Worm (Caenorhabditis elegans) whole organism, L4 larva: ENCODE results near the gene gst-8.
A peak's percentile ranks its signal among the peaks of the same experiment; 100 is the strongest.
"Not testable (repeated sequence)": the region's sequence is repeated elsewhere in the genome, so short reads cannot be mapped to it uniquely, and the experiment has no call there.

ENCODE experiments used
- F26F4.8 ChIP-seq: fragments of 200-800 bp; sonication (Bioruptor generic); conservative IDR thresholded peaks from 2 replicates; pipeline ENCODE4 v1.3.6; 2022; ENCODE audit warnings: missing genetic modification characterization, missing compliant biosample characterization
- F44E2.7 ChIP-seq: fragments of 200-800 bp; sonication (Bioruptor generic); IDR thresholded peaks from 2 replicates; pipeline ENCODE4 v2.1.2; 2022; ENCODE audit warnings: missing genetic modification characterization, missing compliant biosample characterization
- T20F7.1 ChIP-seq: fragments of 200-800 bp; sonication (Bioruptor generic); optimal IDR thresholded peaks from 2 replicates; lab custom pipeline; 2018; ENCODE audit warnings: mild to moderate bottlenecking, missing genetic modification characterization, missing compliant biosample characterization
- Y5F2A.4 ChIP-seq: fragments of 200-800 bp; sonication (Bioruptor generic); optimal IDR thresholded peaks from 2 replicates; lab custom pipeline; 2018; ENCODE audit warnings: mild to moderate bottlenecking, missing genetic modification characterization, missing compliant biosample characterization
- Y75B8A.6 ChIP-seq: fragments of 200-800 bp; sonication (Bioruptor generic); IDR thresholded peaks from 2 replicates; pipeline ENCODE4 v1.3.6; 2022; ENCODE audit warnings: missing genetic modification reagents, missing genetic modification characterization, missing compliant biosample characterization
- ZK337.2 ChIP-seq: fragments of 200-800 bp; sonication (Bioruptor generic); IDR thresholded peaks from 2 replicates; pipeline ENCODE4 v1.3.6; 2022; ENCODE audit warnings: missing genetic modification reagents, missing genetic modification characterization, missing compliant biosample characterization
- ZK546.5 ChIP-seq, 2 experiments: sonication (generic microtip); optimal IDR thresholded peaks; 2 replicates each; lab custom pipeline; 2017; ENCODE audit warnings: missing biosample characterization in 2 of 2, missing genetic modification characterization in 2 of 2
- aha-1 ChIP-seq: fragments of 150-350 bp; peaks from one replicate; lab custom pipeline; 2014; ENCODE audit warnings: missing biosample characterization, missing genetic modification characterization
- attf-4 ChIP-seq: sonication (generic microtip); optimal IDR thresholded peaks from 3 replicates; lab custom pipeline; 2017; ENCODE audit warnings: missing biosample characterization, missing genetic modification characterization
- ceh-20 ChIP-seq: fragments of 200-800 bp; sonication (Bioruptor generic); IDR thresholded peaks from 2 replicates; pipeline ENCODE4 v1.3.6; 2022; ENCODE audit warnings: missing genetic modification reagents, missing genetic modification characterization, missing compliant biosample characterization
- ceh-62 ChIP-seq: sonication (generic microtip); optimal IDR thresholded peaks from 2 replicates; lab custom pipeline; 2017; ENCODE audit warnings: missing biosample characterization, missing genetic modification characterization
- daf-12 ChIP-seq: fragments of 150-350 bp; optimal IDR thresholded peaks from 2 replicates; lab custom pipeline; 2014; ENCODE audit warnings: missing biosample characterization, missing genetic modification reagents, missing genetic modification characterization
- daf-16 ChIP-seq, 3 experiments: sonication (generic microtip); optimal IDR thresholded peaks; 2 replicates each; lab custom pipeline; 2016 to 2017; ENCODE audit warnings: missing genetic modification characterization in 3 of 3, missing genetic modification reagents in 3 of 3, mild to moderate bottlenecking in 2 of 3, missing compliant biosample characterization in 2 of 3, missing biosample characterization in 1 of 3, moderate library complexity in 1 of 3
- dmd-6 ChIP-seq: fragments of 200-800 bp; sonication (Bioruptor generic); IDR thresholded peaks from 2 replicates; pipeline ENCODE4 v1.3.6; 2022; ENCODE audit warnings: missing genetic modification reagents, missing genetic modification characterization, missing compliant biosample characterization
- dpl-1 ChIP-seq: fragments of 150-350 bp; optimal IDR thresholded peaks from 2 replicates; lab custom pipeline; 2014; ENCODE audit warnings: missing biosample characterization, missing genetic modification reagents, missing genetic modification characterization
- duxl-1 ChIP-seq: sonication (generic microtip); optimal IDR thresholded peaks from 2 replicates; lab custom pipeline; 2016; ENCODE audit warnings: mild to moderate bottlenecking, missing genetic modification characterization, moderate library complexity, missing compliant biosample characterization; ENCODE audit not compliant: poor library complexity
- dve-1 ChIP-seq: sonication (generic microtip); optimal IDR thresholded peaks from 2 replicates; lab custom pipeline; 2017; ENCODE audit warnings: antibody characterized with exemption, mild to moderate bottlenecking, missing genetic modification characterization, missing compliant biosample characterization; ENCODE audit not compliant: insufficient read depth
- egl-43 ChIP-seq: fragments of 200-800 bp; sonication (Bioruptor generic); IDR thresholded peaks from 2 replicates; pipeline ENCODE4 v1.3.6; 2022; ENCODE audit warnings: missing genetic modification reagents, missing genetic modification characterization, missing compliant biosample characterization
- hlh-11 ChIP-seq: fragments of 200-800 bp; sonication (Bioruptor generic); optimal IDR thresholded peaks from 2 replicates; lab custom pipeline; 2018; ENCODE audit warnings: mild to moderate bottlenecking, missing genetic modification characterization, missing compliant biosample characterization
- jun-1 ChIP-seq: fragments of 150-350 bp; optimal IDR thresholded peaks from 2 replicates; lab custom pipeline; 2014; ENCODE audit warnings: missing biosample characterization, missing genetic modification reagents, missing genetic modification characterization
- lim-7 ChIP-seq: fragments of 200-800 bp; sonication (Bioruptor generic); IDR thresholded peaks from 2 replicates; pipeline ENCODE4 v1.3.6; 2022; ENCODE audit warnings: missing genetic modification characterization, missing compliant biosample characterization
- lin-1 ChIP-seq: fragments of 200-800 bp; sonication (Bioruptor generic); IDR thresholded peaks from 2 replicates; pipeline ENCODE4 v1.3.6; 2022; ENCODE audit warnings: missing genetic modification reagents, missing genetic modification characterization, missing compliant biosample characterization
- lin-29 ChIP-seq: fragments of 200-800 bp; sonication (Bioruptor generic); IDR thresholded peaks from 2 replicates; pipeline ENCODE4 v1.3.6; 2022; ENCODE audit warnings: missing genetic modification reagents, missing genetic modification characterization, missing compliant biosample characterization
- lsy-2 ChIP-seq, 2 experiments: fragments of 150-350 bp in 1 of 2; sonication (generic microtip) in 1 of 2; optimal IDR thresholded peaks; 2 replicates each; lab custom pipeline; 2014 to 2017; ENCODE audit warnings: missing biosample characterization in 2 of 2, missing genetic modification characterization in 2 of 2
- mdl-1 ChIP-seq, 2 experiments: fragments of 150-350 bp in 1 of 2; sonication (generic microtip) in 1 of 2; optimal IDR thresholded peaks; 2 replicates each; lab custom pipeline; 2014 to 2017; ENCODE audit warnings: missing biosample characterization in 2 of 2, missing genetic modification characterization in 2 of 2
- mdt-29 ChIP-seq: fragments of 200-800 bp; sonication (Bioruptor generic); IDR thresholded peaks from 2 replicates; pipeline ENCODE4 v1.3.6; 2022; ENCODE audit warnings: missing genetic modification reagents, missing genetic modification characterization, missing compliant biosample characterization
- mxl-3 ChIP-seq: fragments of 200-800 bp; sonication (Bioruptor generic); optimal IDR thresholded peaks from 2 replicates; lab custom pipeline; 2018; ENCODE audit warnings: mild to moderate bottlenecking, missing genetic modification characterization, missing compliant biosample characterization
- nhr-41 ChIP-seq: fragments of 200-800 bp; sonication (Bioruptor generic); IDR thresholded peaks from 2 replicates; pipeline ENCODE4 v1.3.6; 2022; ENCODE audit warnings: missing genetic modification reagents, missing genetic modification characterization, missing compliant biosample characterization
- nhr-42 ChIP-seq: fragments of 200-800 bp; sonication (Bioruptor generic); IDR thresholded peaks from 2 replicates; pipeline ENCODE4 v1.3.6; 2022; ENCODE audit warnings: missing genetic modification characterization, missing compliant biosample characterization
- nhr-48 ChIP-seq: sonication (generic microtip); optimal IDR thresholded peaks from 2 replicates; lab custom pipeline; 2016; ENCODE audit warnings: mild to moderate bottlenecking, missing genetic modification characterization, missing compliant biosample characterization
- nhr-76 ChIP-seq: fragments of 150-350 bp; optimal IDR thresholded peaks from 2 replicates; lab custom pipeline; 2014; ENCODE audit warnings: missing biosample characterization, missing genetic modification characterization
- pqm-1 ChIP-seq: sonication (generic microtip); optimal IDR thresholded peaks from 2 replicates; lab custom pipeline; 2017; ENCODE audit warnings: missing biosample characterization, missing genetic modification characterization
- rbr-2 ChIP-seq: sonication (generic microtip); optimal IDR thresholded peaks from 2 replicates; lab custom pipeline; 2016; ENCODE audit warnings: missing genotype, missing genetic modification characterization, missing compliant biosample characterization
- sdz-12 ChIP-seq: fragments of 200-800 bp; sonication (Bioruptor generic); optimal IDR thresholded peaks from 2 replicates; lab custom pipeline; 2018; ENCODE audit warnings: mild to moderate bottlenecking, missing genetic modification characterization, missing compliant biosample characterization
- skn-1 ChIP-seq: fragments of 150-350 bp; optimal IDR thresholded peaks from 2 replicates; lab custom pipeline; 2014; ENCODE audit warnings: missing biosample characterization, missing genetic modification characterization
- snpc-1.2 ChIP-seq: fragments of 200-800 bp; sonication (Bioruptor generic); IDR thresholded peaks from 2 replicates; pipeline ENCODE4 v1.3.6; 2022; ENCODE audit warnings: missing genetic modification reagents, missing genetic modification characterization, missing compliant biosample characterization
- snpc-4 ChIP-seq: fragments of 150-350 bp; optimal IDR thresholded peaks from 2 replicates; lab custom pipeline; 2014; ENCODE audit warnings: missing biosample characterization, missing genetic modification characterization
- spr-1 ChIP-seq: sonication (generic microtip); optimal IDR thresholded peaks from 2 replicates; lab custom pipeline; 2016; ENCODE audit warnings: mild to moderate bottlenecking, missing genetic modification characterization, missing compliant biosample characterization
- tra-1 ChIP-seq: fragments of 200-800 bp; sonication (Bioruptor generic); IDR thresholded peaks from 2 replicates; pipeline ENCODE4 v1.3.6; 2022; ENCODE audit warnings: missing genetic modification reagents, missing genetic modification characterization, missing compliant biosample characterization
- zfp-3 ChIP-seq: fragments of 200-800 bp; sonication (Bioruptor generic); conservative IDR thresholded peaks from 2 replicates; pipeline ENCODE4 v1.3.6; 2022; ENCODE audit warnings: missing genetic modification reagents, missing genetic modification characterization, missing compliant biosample characterization
- zip-2 ChIP-seq: fragments of 150-350 bp; optimal IDR thresholded peaks from 2 replicates; lab custom pipeline; 2014; ENCODE audit warnings: missing biosample characterization, missing genetic modification characterization
- ztf-7 ChIP-seq: fragments of 150-350 bp; optimal IDR thresholded peaks from 2 replicates; lab custom pipeline; 2014; ENCODE audit warnings: missing biosample characterization, missing genetic modification characterization

The gst-8 gene

DNA sequence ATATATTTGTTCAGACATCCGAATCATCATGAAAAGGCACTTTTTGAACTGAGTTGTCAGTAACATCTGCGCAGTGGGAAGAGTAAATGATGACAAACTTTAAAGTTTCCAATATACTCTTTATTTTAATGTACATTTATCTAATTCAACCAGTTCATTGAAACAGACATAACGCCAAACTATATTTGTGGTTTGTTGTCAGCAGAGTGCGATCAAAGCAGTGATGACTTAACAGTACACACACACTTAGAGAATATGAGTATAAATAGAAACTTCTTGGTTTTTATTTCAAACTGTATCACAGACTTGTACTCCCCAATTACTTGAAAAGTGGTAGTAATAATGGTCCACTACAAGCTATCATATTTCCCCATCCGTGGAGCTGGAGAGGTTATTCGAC lies at the start of gene gst-8:
TSS of gene gst-8 (plus strand) at position 301 of the 400 bp plus-strand sequence.
- TF ChIP-seq daf-16 (GFP tag; optimal IDR thresholded peaks at IDR 0.05; lab: Kevin White, UChicago) (no peak), daf-16 (tag; optimal IDR thresholded peaks at IDR 0.05; lab: Kevin White, UChicago) (peak; percentile 55), dmd-6 (0 out of 2 replicates have a peak, but pooled peaks have one; percentile 17), dve-1 (tag; lab: Kevin White, UChicago) (peak; percentile 9), spr-1 (tag; lab: Kevin White, UChicago) (no peak), T20F7.1 (GFP tag; lab: Kevin White, UChicago) (peak; percentile 27), hlh-11 (peak; percentile 8)

DNA sequence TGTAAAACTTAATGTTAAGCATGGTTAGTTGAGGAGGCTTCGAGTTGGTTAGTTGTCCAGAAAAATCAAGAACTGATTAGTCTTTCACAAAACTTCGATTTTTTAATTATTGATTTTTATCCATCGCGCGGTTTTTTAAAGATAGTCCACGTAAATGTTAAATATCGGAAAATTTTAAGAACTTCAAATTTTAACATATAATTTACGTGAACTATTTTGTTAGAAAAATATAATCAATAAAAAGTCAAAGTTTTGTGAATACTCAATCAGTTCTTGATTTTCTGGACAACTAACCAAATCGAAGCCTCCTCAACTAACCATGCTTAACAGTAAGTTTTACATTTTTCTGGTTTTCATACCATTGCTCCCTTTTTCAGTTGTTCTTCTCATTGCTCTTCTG lies 48.8 kb upstream of the gst-8 start, which contains the start of the genes C33F10.11 and C33F10.1:
TSS of gene C33F10.11 (minus strand) at position 101 of the 400 bp plus-strand sequence.
TSS of gene C33F10.1 (plus strand) at position 263 of the 400 bp plus-strand sequence.
- TF ChIP-seq rbr-2 (tag; lab: Kevin White, UChicago), result no peak
- no peak for TF ChIP-seq lsy-2 (tag; optimal IDR thresholded peaks at IDR 0.05; lab: Kevin White, UChicago)
- TF ChIP-seq ceh-62 (tag; lab: Kevin White, UChicago), result no peak
- no peak for TF ChIP-seq nhr-41 (GFP tag; lab: Robert Waterston, UW)
- no peak for TF ChIP-seq Y5F2A.4 (GFP tag; lab: Kevin White, UChicago)
- no peak for TF ChIP-seq daf-16 (GFP tag; optimal IDR thresholded peaks at IDR 0.05; lab: Kevin White, UChicago)
- TF ChIP-seq daf-16 (tag; optimal IDR thresholded peaks at IDR 0.05; lab: Kevin White, UChicago), result no peak
- TF ChIP-seq snpc-4 (tag; lab: Kevin White, UChicago), result no peak
- TF ChIP-seq ceh-20 (GFP tag; lab: Robert Waterston, UW), result no peak
- TF ChIP-seq ZK546.5 (tag; optimal IDR thresholded peaks at IDR 0.05; lab: Kevin White, UChicago), result no peak
- TF ChIP-seq lin-1 (GFP tag; lab: Robert Waterston, UW), result no peak
- TF ChIP-seq lim-7 (GFP tag; lab: Robert Waterston, UW), result no peak
- TF ChIP-seq aha-1 (tag; lab: Kevin White, UChicago), result no peak
- TF ChIP-seq dpl-1, result no peak
- no peak for TF ChIP-seq zip-2 (tag; lab: Kevin White, UChicago)
- no peak for TF ChIP-seq attf-4 (tag; lab: Kevin White, UChicago)
- no peak for TF ChIP-seq mxl-3 (GFP tag; lab: Kevin White, UChicago)
- TF ChIP-seq, all 104 proteins: peak for 0

DNA sequence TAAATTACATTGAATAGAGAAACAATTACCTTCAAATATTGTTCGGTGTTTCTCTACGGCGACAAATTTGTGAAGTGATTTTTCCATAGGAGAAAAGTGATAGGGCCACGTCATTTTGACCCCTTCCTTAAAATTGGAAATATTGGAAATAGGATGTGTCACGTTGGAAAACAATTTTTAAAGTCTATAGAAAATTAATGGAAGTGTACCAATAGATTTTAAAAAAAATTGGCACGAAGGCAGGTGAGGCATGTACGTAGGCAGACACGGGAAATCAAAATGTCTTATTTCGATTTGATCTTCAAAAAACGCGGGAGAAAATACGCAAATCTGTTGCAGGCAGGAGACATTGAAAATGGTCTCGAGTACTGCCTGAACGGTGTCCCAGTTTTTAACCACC lies 45.9 kb upstream of the gst-8 start, which contains the start of gene C33F10.12:
TSS of gene C33F10.12 (minus strand) at position 101 of the 400 bp plus-strand sequence.
- no peak for TF ChIP-seq Y75B8A.6 (GFP tag; lab: Robert Waterston, UW)
- no peak for TF ChIP-seq F44E2.7
- TF ChIP-seq daf-12 (tag; lab: Kevin White, UChicago), result no peak
- no peak for TF ChIP-seq dmd-6
- TF ChIP-seq tra-1 (GFP tag; lab: Robert Waterston, UW), result no peak
- TF ChIP-seq egl-43 (GFP tag; lab: Robert Waterston, UW), result no peak
- TF ChIP-seq pqm-1 (tag; lab: Kevin White, UChicago), result no peak
- no peak for TF ChIP-seq snpc-1.2 (GFP tag; lab: Robert Waterston, UW)
- TF ChIP-seq F26F4.8 (GFP tag; lab: Robert Waterston, UW), result no peak
- TF ChIP-seq, all 104 proteins: peak for 0

DNA sequence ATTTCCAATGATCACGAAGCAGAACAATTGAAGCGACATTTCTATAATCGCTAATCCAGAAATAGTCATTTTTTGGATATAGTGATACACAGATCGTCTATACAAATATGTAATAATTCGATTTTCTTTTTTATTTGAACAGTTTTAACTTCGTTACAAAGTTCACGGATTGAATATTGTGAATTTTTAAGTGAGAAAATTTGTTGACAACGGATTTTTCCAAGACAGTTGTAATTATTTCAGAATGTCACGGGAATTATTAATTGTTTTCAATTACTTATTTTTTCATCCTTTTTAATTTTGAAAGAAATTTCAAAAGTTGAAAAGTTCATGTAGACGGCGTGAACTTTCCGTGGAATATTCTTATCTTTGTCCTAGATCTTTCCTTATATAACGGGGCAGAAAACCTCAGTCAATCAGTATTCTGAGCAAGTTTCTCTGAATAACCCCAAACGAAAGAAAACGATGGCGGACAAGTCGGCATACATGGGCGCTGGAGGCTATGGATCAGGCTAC lies 41.3 kb upstream of the gst-8 start, which contains the start of the genes T23B7.2 and nspd-4:
TSS of gene T23B7.2 (minus strand) at position 101 of the 516 bp plus-strand sequence.
TSS of gene nspd-4 (plus strand) at position 466 of the 516 bp plus-strand sequence.
- TF ChIP-seq nhr-76; nhr-42 (GFP tag; lab: Robert Waterston, UW); ZK337.2 (GFP tag; lab: Robert Waterston, UW): not testable (repeated sequence)

DNA sequence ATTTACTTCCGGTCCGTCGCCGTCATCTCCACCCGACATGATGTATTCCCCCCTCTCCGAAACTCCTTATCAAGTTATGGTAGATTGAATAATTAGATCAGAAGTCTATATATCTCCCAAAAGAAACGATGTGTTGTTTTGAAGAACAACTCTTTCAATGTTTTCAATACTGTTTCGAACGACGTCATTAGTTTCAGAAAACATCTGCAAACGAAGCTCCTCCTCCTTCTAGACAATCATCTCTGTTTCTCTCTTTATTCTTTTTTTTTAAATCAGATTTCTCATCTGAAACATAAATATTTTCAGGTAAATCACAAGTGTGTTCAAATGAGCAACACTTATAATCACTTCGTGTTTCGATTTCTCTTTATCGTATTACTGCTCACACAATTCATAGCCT lies 33.6 kb upstream of the gst-8 start, which contains the start of gene T23B7.3:
TSS of gene T23B7.3 (plus strand) at position 301 of the 400 bp plus-strand sequence.
- TF ChIP-seq aha-1 (tag; lab: Kevin White, UChicago), result no peak
- TF ChIP-seq hlh-11, result no peak
- no peak for TF ChIP-seq egl-43 (GFP tag; lab: Robert Waterston, UW)
- TF ChIP-seq nhr-41 (GFP tag; lab: Robert Waterston, UW), result no peak
- TF ChIP-seq duxl-1 (tag; lab: Kevin White, UChicago), result no peak
- no peak for TF ChIP-seq lin-29 (GFP tag; lab: Robert Waterston, UW)
- no peak for TF ChIP-seq ceh-20 (GFP tag; lab: Robert Waterston, UW)
- no peak for TF ChIP-seq ztf-7 (tag; lab: Kevin White, UChicago)
- TF ChIP-seq mdt-29 (GFP tag; lab: Robert Waterston, UW), result no peak
- TF ChIP-seq skn-1, result no peak
- TF ChIP-seq zfp-3 (GFP tag; lab: Robert Waterston, UW), result no peak
- no peak for TF ChIP-seq Y75B8A.6 (GFP tag; lab: Robert Waterston, UW)
- TF ChIP-seq mdl-1 (tag; optimal IDR thresholded peaks at IDR 0.05; lab: Kevin White, UChicago), result no peak
- TF ChIP-seq sdz-12 (GFP tag; lab: Kevin White, UChicago), result no peak
- TF ChIP-seq nhr-48 (tag; lab: Kevin White, UChicago), result no peak
- TF ChIP-seq jun-1, result no peak
